Fruit fly (Drosophila melanogaster): ENCODE measurements around the gene Gr22d.
A peak's percentile ranks its signal among the peaks of the same experiment; 100 is the strongest.

Gene Gr22d

dm6 chr2L:1751953-1752352 lies 38.2 kb downstream of the Gr22d start, which contains the start of the genes CG17712 and CG17648 (continued):
- TF ChIP-seq CG6791 (GFP tag; IDR thresholded peaks at IDR 0.05; ENCODE audit: partially characterized antibody) (peak; percentile 89), CG11456 (GFP tag; IDR thresholded peaks at IDR 0.05) (no peak; the same call in 2 of the 3 replicates), unc-4 (GFP tag; IDR thresholded peaks at IDR 0.05; ENCODE audit: partially characterized antibody) (peak; percentile 83), dimm (GFP tag; IDR thresholded peaks at IDR 0.05) (no peak), sens (GFP tag) (peak; percentile 58), knrl (GFP tag; IDR thresholded peaks at IDR 0.05; ENCODE audit: partially characterized antibody) (peak; percentile 85), CG12071 (GFP tag; optimal IDR thresholded peaks at IDR 0.05) (no peak), Bdp1 (GFP tag; optimal IDR thresholded peaks at IDR 0.05) (no peak), nmo (GFP tag; optimal IDR thresholded peaks at IDR 0.05) (peak; percentile 20), CG18476 (GFP tag; optimal IDR thresholded peaks at IDR 0.05) (no peak), mld (GFP tag; IDR thresholded peaks at IDR 0.05; ENCODE audit: partially characterized antibody) (peak; percentile 60; the same call in 1 of the 3 replicates), CG1792 (GFP tag; optimal IDR thresholded peaks at IDR 0.05) (no peak), stc (GFP tag; IDR thresholded peaks at IDR 0.05) (no peak), CG13287 (GFP tag; IDR thresholded peaks at IDR 0.05; ENCODE audit: partially characterized antibody) (peak; percentile 90), CG14965 (GFP tag; optimal IDR thresholded peaks at IDR 0.05; ENCODE audit: borderline replicate concordance) (no peak), Hmx (GFP tag; optimal IDR thresholded peaks at IDR 0.05) (no peak), Six4 (GFP tag; optimal IDR thresholded peaks at IDR 0.05) (no peak), ci (GFP tag; IDR thresholded peaks at IDR 0.05) (no peak), NFAT (GFP tag; IDR thresholded peaks at IDR 0.05) (peak; percentile 38; the same call in 1 of the 2 replicates)

dm6 chr2L:1748410-1748809 lies 41.8 kb downstream of the Gr22d start:
- no peak for TF ChIP-seq jigr1 (GFP tag; IDR thresholded peaks at IDR 0.05)
- TF ChIP-seq Sox102F (GFP tag; optimal IDR thresholded peaks at IDR 0.05), result no peak
- TF ChIP-seq Fer3 (tag; optimal IDR thresholded peaks at IDR 0.05), result no peak
- TF ChIP-seq org-1 (GFP tag; optimal IDR thresholded peaks at IDR 0.05), result no peak
- no peak for TF ChIP-seq sd (tag; optimal IDR thresholded peaks at IDR 0.05)
- no peak for TF ChIP-seq Hr51 (GFP tag; optimal IDR thresholded peaks at IDR 0.05)
- no peak for TF ChIP-seq cas (GFP tag; IDR thresholded peaks at IDR 0.05)
- TF ChIP-seq chinmo (GFP tag; IDR thresholded peaks at IDR 0.05; ENCODE audit: partially characterized antibody), result 0 out of 4 replicates have a peak, but pooled peaks have one; percentile 59

DNA sequence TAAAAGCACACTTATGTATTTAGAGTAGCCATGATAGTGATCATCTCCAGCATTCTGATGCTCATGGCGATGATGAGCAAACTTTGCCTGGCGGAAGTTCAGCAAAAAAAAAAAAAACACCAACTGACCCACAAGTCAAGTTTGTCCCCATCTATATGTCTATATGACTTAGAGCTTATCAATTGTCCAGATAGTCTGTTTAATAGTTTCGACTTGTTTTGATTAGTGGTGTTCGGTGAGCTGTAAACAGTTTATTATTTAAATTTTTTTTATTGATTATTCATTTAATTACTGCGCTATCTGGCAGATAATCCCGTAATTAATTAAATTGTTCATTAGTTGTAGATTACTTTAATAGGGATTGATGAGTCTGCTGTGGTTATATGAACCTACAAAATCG lies 46.4 kb downstream of the Gr22d start:
- TF ChIP-seq B-H2 (GFP tag; optimal IDR thresholded peaks at IDR 0.05) (no peak), CG34376 (GFP tag; optimal IDR thresholded peaks at IDR 0.05) (peak; percentile 31)

DNA sequence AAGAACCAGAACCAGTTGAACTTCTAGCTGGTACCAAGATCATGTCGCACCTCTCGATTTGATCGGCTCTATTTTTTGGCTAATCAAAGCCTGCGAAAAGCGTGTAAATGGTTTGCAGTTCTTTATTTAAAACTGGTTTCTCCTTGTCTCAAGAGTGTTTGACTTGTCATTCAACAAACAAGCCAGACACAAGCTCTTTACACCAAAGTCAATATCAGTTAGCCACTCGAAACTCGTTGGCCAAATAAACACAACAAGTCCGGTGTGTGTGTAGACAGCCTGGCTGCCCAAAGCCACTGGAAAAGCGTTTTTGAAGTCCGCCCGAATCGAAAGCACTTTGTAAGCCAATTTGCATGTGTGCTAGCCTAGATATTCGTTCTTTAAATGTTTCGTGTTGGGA lies 50.1 kb downstream of the Gr22d start:
- no peak for TF ChIP-seq Drgx (GFP tag; IDR thresholded peaks at IDR 0.05)
- no peak for TF ChIP-seq crp (GFP tag; optimal IDR thresholded peaks at IDR 0.05)
- TF ChIP-seq gem (tag; optimal IDR thresholded peaks at IDR 0.05), result peak; percentile 12
- TF ChIP-seq CG32772 (GFP tag; IDR thresholded peaks at IDR 0.05), result no peak
- TF ChIP-seq CG11696 (GFP tag; IDR thresholded peaks at IDR 0.05), result 0 out of 2 replicates have a peak, but pooled peaks have one; percentile 46
- TF ChIP-seq CG10565 (GFP tag; optimal IDR thresholded peaks at IDR 0.05), result no peak
- TF ChIP-seq HLHmδ (GFP tag; optimal IDR thresholded peaks at IDR 0.05), result no peak
- TF ChIP-seq CG12942 (GFP tag; optimal IDR thresholded peaks at IDR 0.05), result no peak
- no peak for TF ChIP-seq Doc2 (GFP tag; IDR thresholded peaks at IDR 0.05)
- no peak for TF ChIP-seq B-H1 (GFP tag; IDR thresholded peaks at IDR 0.05)
- no peak for TF ChIP-seq CG12391 (tag; optimal IDR thresholded peaks at IDR 0.05)
- TF ChIP-seq CG2202 (tag; optimal IDR thresholded peaks at IDR 0.05), result no peak
- peak; percentile 35 for TF ChIP-seq CG2678 (tag; optimal IDR thresholded peaks at IDR 0.05)
- no peak for TF ChIP-seq luna (GFP tag; optimal IDR thresholded peaks at IDR 0.05)
- TF ChIP-seq jigr1 (GFP tag; IDR thresholded peaks at IDR 0.05), result no peak
- peak; percentile 6 for TF ChIP-seq CG17359 (tag; optimal IDR thresholded peaks at IDR 0.05)
- no peak for TF ChIP-seq knrl (GFP tag; IDR thresholded peaks at IDR 0.05; ENCODE audit: partially characterized antibody)
- peak; percentile 46; the same call in 1 of the 2 replicates for TF ChIP-seq sob (GFP tag; IDR thresholded peaks at IDR 0.05)
- TF ChIP-seq mirr (GFP tag; optimal IDR thresholded peaks at IDR 0.05), result peak; percentile 53
- TF ChIP-seq nerfin-2 (GFP tag; IDR thresholded peaks at IDR 0.05; ENCODE audit: partially characterized antibody), result no peak

Data from whole organism, embryonic.